Worm (Caenorhabditis elegans) whole organism, L4/young adult: ENCODE data around the gene rpl-5.

Experiments used
- W03F9.2 ChIP-seq: fragments of 150-350 bp; optimal IDR thresholded peaks from 2 replicates; lab custom pipeline; 2014; ENCODE audit warnings: missing biosample characterization, missing genetic modification characterization
- him-1 ChIP-seq: sonication (generic microtip); optimal IDR thresholded peaks from 2 replicates; lab custom pipeline; 2016; ENCODE audit warnings: missing genotype, missing genetic modification reagents, missing genetic modification characterization, missing compliant biosample characterization

- no peak for TF ChIP-seq W03F9.2
- no peak for TF ChIP-seq him-1 (tag; lab: Kevin White, UChicago)
Measured at ce11 chrII:8590684-8591083, 21.0 kb downstream of the rpl-5 start, which contains the start of gene aptf-4.
